Worm (Caenorhabditis elegans): ENCODE measurements around the gene ufl-1.

The ufl-1 gene

DNA sequence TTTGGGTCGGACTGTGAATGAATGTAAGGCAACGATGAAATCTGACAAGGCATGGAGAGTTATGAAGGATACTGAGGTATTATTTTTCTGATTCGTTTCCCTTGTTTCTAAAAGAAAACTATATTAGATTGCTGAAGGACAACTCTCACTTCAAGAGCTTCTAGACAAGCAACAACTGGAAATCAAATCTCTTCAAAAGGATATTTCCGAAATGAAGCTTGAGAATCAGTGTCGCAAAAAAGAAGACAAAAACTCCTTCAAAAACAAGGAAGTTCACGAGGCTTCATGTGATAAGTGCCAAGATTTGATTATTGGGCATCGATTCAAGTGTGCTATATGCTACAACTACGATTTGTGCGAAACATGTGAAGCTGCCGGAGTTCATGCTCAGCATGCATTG lies 18.0 kb downstream of the ufl-1 start:
- peak; percentile 67 for TF ChIP-seq fkh-10 (GFP tag; optimal IDR thresholded peaks at IDR 0.05)
- peak; percentile 38 for TF ChIP-seq ces-1 (GFP tag; optimal IDR thresholded peaks at IDR 0.05)
- no peak for TF ChIP-seq ztf-11 (tag; optimal IDR thresholded peaks at IDR 0.05)

DNA sequence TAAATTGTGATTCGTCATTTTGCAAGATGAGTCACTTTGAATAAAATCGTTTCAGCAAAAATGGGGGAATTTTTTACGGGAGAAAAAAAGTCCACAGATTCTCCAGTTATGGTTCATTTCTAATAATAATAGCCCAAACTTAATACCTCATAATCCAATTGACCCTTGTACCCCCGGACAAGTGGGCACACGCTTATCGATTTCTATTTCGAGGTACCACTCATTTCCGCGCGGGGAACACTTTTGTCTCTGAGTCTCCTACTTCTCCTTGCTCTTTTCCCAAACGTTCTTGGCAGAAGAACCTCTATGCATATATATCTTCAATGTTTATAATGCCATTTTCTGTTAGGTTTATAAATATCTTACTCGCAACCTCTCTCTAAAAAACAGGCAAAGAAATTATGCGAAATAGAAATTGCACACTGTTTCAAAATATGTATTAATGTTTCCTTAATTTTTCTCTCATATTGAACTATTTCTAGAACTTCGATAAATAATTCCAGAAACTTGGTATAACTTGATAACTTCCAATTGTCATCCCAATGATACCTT lies 19.5 kb downstream of the ufl-1 start, which contains the start of gene gldi-4:
Gene gldi-4 (plus strand): TSS at position 502 of the 552 bp plus-strand sequence.
- no peak for TF ChIP-seq ces-1 (GFP tag; optimal IDR thresholded peaks at IDR 0.05)
- no peak for TF ChIP-seq nhr-25 (tag; optimal IDR thresholded peaks at IDR 0.05; ENCODE audit: borderline replicate concordance, insufficient read depth)
- no peak for TF ChIP-seq F26F4.8 (GFP tag; conservative IDR thresholded peaks at IDR 0.05)

DNA sequence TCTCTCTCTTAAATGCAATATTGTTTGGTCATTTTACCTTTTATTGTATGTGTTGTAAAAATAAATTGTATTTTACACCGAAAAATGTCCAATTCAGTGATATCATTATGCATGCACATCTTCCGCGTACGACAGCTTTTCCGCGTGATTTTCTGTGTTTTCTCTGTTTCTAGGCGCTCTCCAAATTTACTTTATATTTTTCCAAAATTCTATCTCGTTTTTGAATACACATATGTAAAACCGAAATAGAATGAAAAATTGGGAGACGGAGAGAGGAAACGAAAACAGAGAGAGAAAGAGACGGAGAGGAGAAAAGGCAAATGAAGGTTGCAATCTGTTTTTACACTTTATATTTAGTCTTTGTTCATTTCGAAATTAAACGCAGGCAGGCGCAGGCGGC lies 20.2 kb downstream of the ufl-1 start:
- TF ChIP-seq ztf-11 (tag; optimal IDR thresholded peaks at IDR 0.05) (no peak), lsy-2 (tag; optimal IDR thresholded peaks at IDR 0.05) (peak in 1 of 2 experiments; percentile 70), F26F4.8 (GFP tag; conservative IDR thresholded peaks at IDR 0.05) (no peak), mxl-2 (GFP tag; conservative IDR thresholded peaks at IDR 0.05) (no peak), zag-1 (tag; optimal IDR thresholded peaks at IDR 0.05) (no peak), Y48G9A.11 (GFP tag; IDR thresholded peaks at IDR 0.05) (no peak), rbr-2 (tag; optimal IDR thresholded peaks at IDR 0.05) (peak; percentile 30), dve-1 (tag; optimal IDR thresholded peaks at IDR 0.05; ENCODE audit: insufficient read depth) (peak; percentile 78), ceh-82 (tag; optimal IDR thresholded peaks at IDR 0.05) (no peak), nhr-42 (GFP tag; IDR thresholded peaks at IDR 0.05) (no peak), zip-2 (tag; optimal IDR thresholded peaks at IDR 0.05) (no peak), nhr-41 (GFP tag; IDR thresholded peaks at IDR 0.05) (no peak), ztf-7 (tag; optimal IDR thresholded peaks at IDR 0.05) (no peak), spr-1 (tag; optimal IDR thresholded peaks at IDR 0.05) (no peak), lin-39 (tag; optimal IDR thresholded peaks at IDR 0.05) (no peak), snpc-4 (tag; optimal IDR thresholded peaks at IDR 0.05) (no peak), T20F7.1 (GFP tag; optimal IDR thresholded peaks at IDR 0.05) (no peak), cey-2 (tag; optimal IDR thresholded peaks at IDR 0.05; ENCODE audit: borderline replicate concordance, insufficient read depth) (no peak), daf-12 (tag; optimal IDR thresholded peaks at IDR 0.05) (no peak), daf-19 (GFP tag; conservative IDR thresholded peaks at IDR 0.05) (no peak), ceh-28 (tag; optimal IDR thresholded peaks at IDR 0.05) (no peak), dmd-8 (GFP tag; IDR thresholded peaks at IDR 0.05) (no peak), fos-1 (tag; optimal IDR thresholded peaks at IDR 0.05) (no peak), madf-9 (GFP tag; conservative IDR thresholded peaks at IDR 0.05) (no peak), saeg-2 (GFP tag; IDR thresholded peaks at IDR 0.05) (no peak), nhr-28 (tag; optimal IDR thresholded peaks at IDR 0.05) (peak; percentile 46), php-3 (GFP tag; IDR thresholded peaks at IDR 0.05) (no peak), ceh-20 (GFP tag; IDR thresholded peaks at IDR 0.05) (no peak), nhr-77 (tag; optimal IDR thresholded peaks at IDR 0.05) (peak; percentile 4), dmd-9 (GFP tag; IDR thresholded peaks at IDR 0.05) (no peak), hmg-1.1 (GFP tag; IDR thresholded peaks at IDR 0.05) (no peak), set-16 (GFP tag; IDR thresholded peaks at IDR 0.05) (no peak), ZK546.5 (tag; optimal IDR thresholded peaks at IDR 0.05) (no peak), mxl-3 (GFP tag; optimal IDR thresholded peaks at IDR 0.05) (no peak), attf-4 (tag; optimal IDR thresholded peaks at IDR 0.05) (no peak), fkh-10 (GFP tag; optimal IDR thresholded peaks at IDR 0.05) (peak; percentile 31), D1046.2 (GFP tag; IDR thresholded peaks at IDR 0.05) (no peak), nhr-237 (tag; optimal IDR thresholded peaks at IDR 0.05) (no peak), R02D3.7 (tag; optimal IDR thresholded peaks at IDR 0.05) (no peak), F49E8.2 (tag; optimal IDR thresholded peaks at IDR 0.05; ENCODE audit: borderline replicate concordance) (no peak), hlh-11 (tag; optimal IDR thresholded peaks at IDR 0.05) (peak; percentile 49), daf-16 (GFP tag; optimal IDR thresholded peaks at IDR 0.05) (no peak), daf-16 (tag; optimal IDR thresholded peaks at IDR 0.05) (peak; percentile 50), F37D6.2 (tag; optimal IDR thresholded peaks at IDR 0.05) (no peak), F44E2.7 (GFP tag; IDR thresholded peaks at IDR 0.05) (no peak), ama-1 (optimal IDR thresholded peaks at IDR 0.05) (no peak)
